Worm (Caenorhabditis elegans) whole organism, L1 larva: Measurements from ENCODE around the gene C45B2.8.

Experiments
- C16A3.4 ChIP-seq: fragments of 150-350 bp; optimal IDR thresholded peaks from 2 replicates; lab custom pipeline; 2014; ENCODE audit warnings: missing biosample characterization, missing genetic modification characterization
- C34B4.2 ChIP-seq: sonication (generic microtip); optimal IDR thresholded peaks from 2 replicates; lab custom pipeline; 2017; ENCODE audit warnings: mild to moderate bottlenecking, missing genetic modification characterization, missing compliant biosample characterization
- F16B12.6 ChIP-seq: fragments of 150-350 bp; optimal IDR thresholded peaks from 2 replicates; lab custom pipeline; 2014; ENCODE audit warnings: missing biosample characterization, missing genetic modification characterization
- Y116A8C.19 ChIP-seq: sonication (generic microtip); optimal IDR thresholded peaks from 2 replicates; lab custom pipeline; 2016; ENCODE audit warnings: missing compliant biosample characterization, missing genetic modification characterization, borderline replicate concordance
- aha-1 ChIP-seq: fragments of 150-350 bp; optimal IDR thresholded peaks from 2 replicates; lab custom pipeline; 2014; ENCODE audit warnings: missing biosample characterization, missing genetic modification characterization
- ama-1 ChIP-seq: fragments of 150-350 bp; optimal IDR thresholded peaks from 2 replicates; lab custom pipeline; 2014
- blmp-1 ChIP-seq: fragments of 150-350 bp; optimal IDR thresholded peaks from 2 replicates; lab custom pipeline; 2014; ENCODE audit warnings: missing biosample characterization, missing genetic modification characterization
- ceh-82 ChIP-seq, 3 experiments: fragments of 150-350 bp in 1 of 3; sonication (generic microtip) in 2 of 3; optimal IDR thresholded peaks; 2 replicates each; lab custom pipeline; 2014 to 2017; ENCODE audit warnings: missing biosample characterization in 3 of 3, missing genetic modification characterization in 3 of 3
- ceh-90 ChIP-seq: sonication (generic microtip); optimal IDR thresholded peaks from 2 replicates; lab custom pipeline; 2016; ENCODE audit warnings: missing genetic modification characterization, missing compliant biosample characterization
- ces-1 ChIP-seq: fragments of 150-350 bp; optimal IDR thresholded peaks from 2 replicates; lab custom pipeline; 2014; ENCODE audit warnings: missing biosample characterization, missing genetic modification reagents, missing genetic modification characterization
- efl-1 ChIP-seq, 4 experiments: fragments of 150-350 bp; optimal IDR thresholded peaks in 3 of 4; peaks in 1 of 4; 1 replicate in 1 of 4; 2 replicates in 3 of 4; lab custom pipeline; 2014; ENCODE audit warnings: missing biosample characterization in 2 of 4, missing genetic modification characterization in 2 of 4, missing genetic modification reagents in 2 of 4
- egl-27 ChIP-seq, 2 experiments: fragments of 150-350 bp in 1 of 2; sonication (generic microtip); optimal IDR thresholded peaks; 3 replicates each; lab custom pipeline; 2017 to 2018; ENCODE audit warnings: missing biosample characterization in 2 of 2, missing genetic modification characterization in 2 of 2, missing genetic modification reagents in 2 of 2
- elt-3 ChIP-seq, 6 experiments: fragments of 150-350 bp in 1 of 6; sonication (generic microtip); optimal IDR thresholded peaks; 2 replicates each; lab custom pipeline; 2017 to 2018; ENCODE audit warnings: missing biosample characterization in 6 of 6, missing genetic modification characterization in 6 of 6, inconsistent platforms in 1 of 6
- fkh-10 ChIP-seq: sonication (generic microtip); optimal IDR thresholded peaks from 2 replicates; lab custom pipeline; 2017; ENCODE audit warnings: missing biosample characterization, missing genetic modification reagents, missing genetic modification characterization
- fos-1 ChIP-seq: fragments of 150-350 bp; optimal IDR thresholded peaks from 2 replicates; lab custom pipeline; 2014; ENCODE audit warnings: missing biosample characterization, missing genetic modification characterization
- hlh-17 ChIP-seq: fragments of 200-800 bp; sonication (Bioruptor generic); optimal IDR thresholded peaks from 2 replicates; lab custom pipeline; 2018; ENCODE audit warnings: missing genetic modification characterization, mild to moderate bottlenecking, missing compliant biosample characterization, moderate library complexity, borderline replicate concordance
- hpl-2 ChIP-seq: fragments of 150-350 bp; optimal IDR thresholded peaks from 2 replicates; lab custom pipeline; 2014; ENCODE audit warnings: missing biosample characterization, missing genetic modification reagents, missing genetic modification characterization
- irx-1 ChIP-seq: sonication (generic microtip); optimal IDR thresholded peaks from 2 replicates; lab custom pipeline; 2016; ENCODE audit warnings: missing genetic modification characterization, missing compliant biosample characterization
- isw-1 ChIP-seq: fragments of 200-800 bp; sonication (Bioruptor generic); IDR thresholded peaks from 2 replicates; pipeline ENCODE4 v1.3.6; 2022; ENCODE audit warnings: missing genetic modification characterization, missing compliant biosample characterization
- jun-1 ChIP-seq: fragments of 150-350 bp; optimal IDR thresholded peaks from 2 replicates; lab custom pipeline; 2014; ENCODE audit warnings: missing biosample characterization, missing genetic modification reagents, missing genetic modification characterization
- lin-14 ChIP-seq: fragments of 200-800 bp; sonication (Bioruptor generic); optimal IDR thresholded peaks from 2 replicates; lab custom pipeline; 2018; ENCODE audit warnings: mild to moderate bottlenecking, missing genetic modification characterization, moderate library complexity, missing compliant biosample characterization
- lin-15B ChIP-seq: fragments of 150-350 bp; sonication (generic microtip); optimal IDR thresholded peaks from 3 replicates; lab custom pipeline; 2014; ENCODE audit warnings: missing biosample characterization, missing genetic modification characterization
- lir-3 ChIP-seq: sonication (generic microtip); optimal IDR thresholded peaks from 2 replicates; lab custom pipeline; 2016; ENCODE audit warnings: mild to moderate bottlenecking, missing genetic modification characterization, moderate library complexity, missing compliant biosample characterization; ENCODE audit not compliant: poor library complexity
- lsy-2 ChIP-seq, 2 experiments: fragments of 150-350 bp; optimal IDR thresholded peaks; 2 replicates each; lab custom pipeline; 2014; ENCODE audit warnings: missing biosample characterization in 2 of 2, missing genetic modification characterization in 2 of 2
- mab-9 ChIP-seq: fragments of 200-800 bp; sonication (Bioruptor generic); IDR thresholded peaks from 2 replicates; pipeline ENCODE4 v1.3.6; 2022; ENCODE audit warnings: missing genetic modification reagents, missing genetic modification characterization, missing compliant biosample characterization
- nhr-11 ChIP-seq: fragments of 150-350 bp; optimal IDR thresholded peaks from 2 replicates; lab custom pipeline; 2014; ENCODE audit warnings: missing biosample characterization, missing genetic modification characterization
- nhr-12 ChIP-seq: sonication (generic microtip); optimal IDR thresholded peaks from 2 replicates; lab custom pipeline; 2017; ENCODE audit warnings: missing biosample characterization, missing genetic modification characterization
- nhr-20 ChIP-seq: sonication (generic microtip); optimal IDR thresholded peaks from 2 replicates; lab custom pipeline; 2016; ENCODE audit warnings: mild to moderate bottlenecking, missing genetic modification characterization, missing compliant biosample characterization
- nhr-71 ChIP-seq: sonication (generic microtip); optimal IDR thresholded peaks from 2 replicates; lab custom pipeline; 2016; ENCODE audit warnings: mild to moderate bottlenecking, missing genetic modification characterization, moderate library complexity, missing compliant biosample characterization
- nhr-77 ChIP-seq: fragments of 150-350 bp; optimal IDR thresholded peaks from 2 replicates; lab custom pipeline; 2014; ENCODE audit warnings: missing biosample characterization, missing genetic modification characterization
- nhr-84 ChIP-seq: sonication (generic microtip); optimal IDR thresholded peaks from 2 replicates; lab custom pipeline; 2017; ENCODE audit warnings: missing biosample characterization, missing genetic modification characterization
- nhr-90 ChIP-seq: sonication (generic microtip); optimal IDR thresholded peaks from 2 replicates; lab custom pipeline; 2016; ENCODE audit warnings: mild to moderate bottlenecking, missing genetic modification characterization, missing compliant biosample characterization; ENCODE audit not compliant: poor library complexity
- pax-3 ChIP-seq: fragments of 200-800 bp; sonication (Bioruptor generic); optimal IDR thresholded peaks from 2 replicates; lab custom pipeline; 2018; ENCODE audit warnings: mild to moderate bottlenecking, missing genetic modification characterization, moderate library complexity, missing compliant biosample characterization
- pqm-1 ChIP-seq: sonication (generic microtip); optimal IDR thresholded peaks from 3 replicates; lab custom pipeline; 2017; ENCODE audit warnings: missing biosample characterization, missing genetic modification characterization
- skn-1 ChIP-seq: fragments of 150-350 bp; optimal IDR thresholded peaks from 2 replicates; lab custom pipeline; 2014; ENCODE audit warnings: missing biosample characterization, missing genetic modification characterization
- snu-23 ChIP-seq: sonication (generic microtip); optimal IDR thresholded peaks from 2 replicates; lab custom pipeline; 2016; ENCODE audit warnings: missing genetic modification characterization, missing compliant biosample characterization
- unc-130 ChIP-seq: fragments of 150-350 bp; optimal IDR thresholded peaks from 2 replicates; lab custom pipeline; 2017; ENCODE audit warnings: missing biosample characterization, missing genetic modification characterization, inconsistent platforms
- unc-98 ChIP-seq: fragments of 200-800 bp; sonication (Bioruptor generic); IDR thresholded peaks from 2 replicates; pipeline ENCODE4 v1.3.6; 2022; ENCODE audit warnings: missing genetic modification characterization, missing compliant biosample characterization
- vab-15 ChIP-seq: sonication (generic microtip); optimal IDR thresholded peaks from 2 replicates; lab custom pipeline; 2017; ENCODE audit warnings: missing genotype, mild to moderate bottlenecking, missing genetic modification characterization, missing compliant biosample characterization
- xbp-1 ChIP-seq: sonication (generic microtip); optimal IDR thresholded peaks from 2 replicates; lab custom pipeline; 2016; ENCODE audit warnings: missing genetic modification characterization, missing compliant biosample characterization
- zag-1 ChIP-seq: fragments of 150-350 bp; optimal IDR thresholded peaks from 2 replicates; lab custom pipeline; 2014; ENCODE audit warnings: missing biosample characterization, missing genetic modification characterization
- zip-4 ChIP-seq: fragments of 200-800 bp; sonication (Bioruptor generic); optimal IDR thresholded peaks from 2 replicates; lab custom pipeline; 2018; ENCODE audit warnings: mild to moderate bottlenecking, missing genetic modification characterization, moderate library complexity, missing compliant biosample characterization
- ztf-11 ChIP-seq, 2 experiments: sonication (generic microtip); optimal IDR thresholded peaks; 2 replicates each; lab custom pipeline; 2016 to 2017; ENCODE audit warnings: missing genetic modification characterization in 2 of 2, missing biosample characterization in 1 of 2, missing compliant biosample characterization in 1 of 2

C45B2.8 gene

ce11 chrX:6041995-6042481 is 45.7 kb upstream of the C45B2.8 start (continued):
- peak; percentile 72 for TF ChIP-seq C16A3.4 (tag; lab: Kevin White, UChicago)
- TF ChIP-seq egl-27 (tag; optimal IDR thresholded peaks at IDR 0.05; lab: Kevin White, UChicago): peak; percentile 9 to 16
- TF ChIP-seq pax-3 (tag; lab: Kevin White, UChicago): no peak
- peak; percentile 94 for TF ChIP-seq nhr-20 (tag; lab: Kevin White, UChicago)
- TF ChIP-seq ztf-11 (tag; optimal IDR thresholded peaks at IDR 0.05; lab: Kevin White, UChicago): no peak
- TF ChIP-seq nhr-84 (tag; lab: Kevin White, UChicago): no peak
- peak; percentile 82 for TF ChIP-seq nhr-90 (tag; lab: Kevin White, UChicago)
- TF ChIP-seq F16B12.6: no peak
- no peak for TF ChIP-seq lin-15B (tag; lab: Kevin White, UChicago)
- no peak for TF ChIP-seq ama-1
- peak; percentile 13 to 37 for TF ChIP-seq efl-1 (optimal IDR thresholded peaks at IDR 0.05; lab: Kevin White, UChicago)
- TF ChIP-seq efl-1 (GFP tag; optimal IDR thresholded peaks at IDR 0.05 in 1 of 2; lab: Kevin White, UChicago): peak; percentile 24 to 94
- no peak for TF ChIP-seq pqm-1 (tag; lab: Kevin White, UChicago)
- no peak for TF ChIP-seq ceh-90 (tag; lab: Kevin White, UChicago)
- peak; percentile 90 for TF ChIP-seq nhr-71 (tag; lab: Kevin White, UChicago)
- TF ChIP-seq C34B4.2 (tag; lab: Kevin White, UChicago): no peak
- TF ChIP-seq blmp-1: peak; percentile 91
- no peak for TF ChIP-seq aha-1
- no peak for TF ChIP-seq fkh-10 (GFP tag; lab: Kevin White, UChicago)
- peak; percentile 25 for TF ChIP-seq irx-1 (tag; lab: Kevin White, UChicago)
- no peak for TF ChIP-seq unc-98
- peak; percentile 77 for TF ChIP-seq xbp-1 (tag; lab: Kevin White, UChicago)
- TF ChIP-seq Y116A8C.19 (tag; lab: Kevin White, UChicago): no peak
- TF ChIP-seq fos-1 (tag; lab: Kevin White, UChicago): peak; percentile 35
- TF ChIP-seq lir-3 (tag; lab: Kevin White, UChicago): peak; percentile 9
- TF ChIP-seq nhr-11 (tag; lab: Kevin White, UChicago): no peak
- TF ChIP-seq jun-1 (tag; lab: Kevin White, UChicago): peak; percentile 76
- no peak for TF ChIP-seq ces-1
- TF ChIP-seq nhr-77 (tag; lab: Kevin White, UChicago): peak; percentile 68
- TF ChIP-seq elt-3 (tag; optimal IDR thresholded peaks at IDR 0.05; lab: Kevin White, UChicago): peak; percentile 45 to 89 (median 70)
- TF ChIP-seq skn-1 (tag; lab: Kevin White, UChicago): peak; percentile 41
- no peak for TF ChIP-seq vab-15 (tag; lab: Kevin White, UChicago)
- peak; percentile 94 for TF ChIP-seq lin-14 (GFP tag; lab: Kevin White, UChicago)
- TF ChIP-seq zip-4 (GFP tag; lab: Kevin White, UChicago): no peak
- TF ChIP-seq snu-23 (GFP tag; lab: Kevin White, UChicago): peak; percentile 95
- TF ChIP-seq isw-1: no peak
- TF ChIP-seq mab-9 (GFP tag; lab: Robert Waterston, UW): no peak
- TF ChIP-seq zag-1 (tag; lab: Kevin White, UChicago): no peak
- TF ChIP-seq nhr-12: no peak

- TF ChIP-seq hpl-2 (GFP tag; lab: Kevin White, UChicago) (no peak), hlh-17 (GFP tag; lab: Kevin White, UChicago) (no peak), lsy-2 (tag; optimal IDR thresholded peaks at IDR 0.05; lab: Kevin White, UChicago) (no peak), jun-1 (tag; lab: Kevin White, UChicago) (no peak), C16A3.4 (tag; lab: Kevin White, UChicago) (no peak), vab-15 (tag; lab: Kevin White, UChicago) (no peak), skn-1 (tag; lab: Kevin White, UChicago) (no peak), zag-1 (tag; lab: Kevin White, UChicago) (no peak), unc-130 (tag; lab: Kevin White, UChicago) (no peak), ceh-82 (tag; optimal IDR thresholded peaks at IDR 0.05; lab: Kevin White, UChicago) (no peak)
Measured at ce11 chrX:6043283-6043682, 44.5 kb upstream of the C45B2.8 start.
